Fruit fly (Drosophila melanogaster) whole organism, pupa: Measurements from ENCODE around the gene Dredd.
A peak's percentile ranks its signal among the peaks of the same experiment; 100 is the strongest.

Experiments
- CG4496 ChIP-seq: fragments of 200-800 bp; sonication (Bioruptor generic); IDR thresholded peaks from 3 replicates; pipeline ENCODE4 v1.3.6; 2022; ENCODE audit warnings: missing biosample characterization, missing genetic modification characterization
- Pif1B ChIP-seq: fragments of 200-800 bp; sonication (Bioruptor generic); optimal IDR thresholded peaks from 3 replicates; lab custom pipeline; 2016; ENCODE audit warnings: missing biosample characterization, missing genetic modification characterization
- rn ChIP-seq: fragments of 200-800 bp; sonication (Bioruptor generic); IDR thresholded peaks from 2 replicates; pipeline ENCODE4 v1.3.6; 2022; ENCODE audit warnings: missing biosample characterization, missing genetic modification characterization

- TF ChIP-seq CG4496 (peak; percentile 44; the same call in 1 of the 3 replicates), rn (GFP tag; lab: Robert Waterston, UW) (peak; percentile 13; the same call in 1 of the 2 replicates), Pif1B (GFP tag; lab: Kevin White, UChicago) (no peak)
Measured at dm6 chrX:629239-629821, 6.0 kb downstream of the Dredd start, which contains the start of the genes RpL36 and Mybbp1A.
